Fruit fly (Drosophila melanogaster): ENCODE data around the gene CG15368.

CG15368 gene

dm6 chrX:9266082-9266481 is 50.5 kb downstream of the CG15368 start:
- TF ChIP-seq CG17801 (GFP tag; optimal IDR thresholded peaks at IDR 0.05; ENCODE audit: partially characterized antibody) = peak; percentile 15
